Worm (Caenorhabditis elegans) whole organism, L4/young adult: Measurements from ENCODE around the gene rpoa-12.

Source experiments
- dao-5 ChIP-seq: sonication (generic microtip); optimal IDR thresholded peaks from 2 replicates; lab custom pipeline; 2016; ENCODE audit warnings: missing genotype, missing genetic modification characterization, moderate library complexity, missing compliant biosample characterization
- him-1 ChIP-seq: sonication (generic microtip); optimal IDR thresholded peaks from 2 replicates; lab custom pipeline; 2016; ENCODE audit warnings: missing genotype, missing genetic modification reagents, missing genetic modification characterization, missing compliant biosample characterization

DNA sequence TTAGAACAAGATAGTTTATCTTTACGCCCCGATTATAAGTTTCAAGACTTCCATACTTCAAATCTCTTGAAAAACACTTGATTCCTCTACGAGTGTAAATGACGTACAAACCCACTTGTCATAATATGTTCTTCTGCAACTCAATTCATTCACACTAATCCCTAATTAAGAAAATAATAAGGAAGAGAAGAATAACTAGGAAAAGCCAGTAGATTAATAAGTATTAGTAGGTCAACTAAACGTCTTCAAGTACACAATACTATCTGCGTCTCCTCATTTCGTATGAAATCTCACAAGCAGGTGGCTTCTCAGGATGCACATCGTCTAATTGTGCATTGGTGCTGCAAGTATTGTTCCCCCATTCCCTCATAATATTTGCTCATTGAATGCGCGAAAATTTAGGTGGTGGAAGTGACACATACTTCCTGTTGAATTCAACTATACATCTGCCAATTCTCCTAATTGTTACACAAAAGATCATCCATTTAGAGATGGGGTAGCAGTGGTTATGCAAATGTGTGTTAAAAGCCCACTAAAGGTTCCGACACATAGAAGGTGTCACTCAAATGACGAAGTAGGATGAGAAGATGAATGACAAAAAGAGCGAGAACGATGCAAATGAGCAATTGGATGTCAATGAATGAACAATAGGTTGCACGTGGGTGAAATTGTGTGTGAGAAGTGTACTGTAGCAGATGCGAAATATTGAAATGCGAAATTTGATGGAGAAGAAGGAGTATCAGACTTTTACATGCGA, 4.1 kb upstream of the rpoa-12 start:
- no peak for TF ChIP-seq him-1
- TF ChIP-seq dao-5 (tag; lab: Kevin White, UChicago), result no peak
